Fruit fly (Drosophila melanogaster) whole organism, embryonic: ENCODE results near the gene CG16749.
A peak's percentile ranks its signal among the peaks of the same experiment; 100 is the strongest.

Source experiments
- CG11696 ChIP-seq: fragments of 200-800 bp; sonication (Bioruptor generic); IDR thresholded peaks from 2 replicates; pipeline ENCODE4 v1.3.6; 2022; ENCODE audit warnings: missing biosample characterization, missing genetic modification characterization
- CG13624 ChIP-seq: fragments of 200-800 bp; sonication (Bioruptor generic); optimal IDR thresholded peaks from 2 replicates; lab custom pipeline; 2016; ENCODE audit warnings: missing biosample characterization, missing genetic modification characterization
- CG14710 ChIP-seq: fragments of 200-800 bp; sonication (Bioruptor generic); optimal IDR thresholded peaks from 3 replicates; lab custom pipeline; 2019; ENCODE audit warnings: missing biosample characterization, mild to moderate bottlenecking, missing genetic modification characterization, moderate library complexity
- CG15269 ChIP-seq: fragments of 200-800 bp; sonication (Bioruptor generic); optimal IDR thresholded peaks from 2 replicates; lab custom pipeline; 2018; ENCODE audit warnings: missing biosample characterization, mild to moderate bottlenecking, missing genetic modification characterization, moderate library complexity
- CG1603 ChIP-seq: fragments of 200-800 bp; sonication (Bioruptor generic); optimal IDR thresholded peaks from 2 replicates; lab custom pipeline; 2019; ENCODE audit warnings: missing biosample characterization, mild to moderate bottlenecking, missing genetic modification characterization, moderate library complexity
- CG17568 ChIP-seq: fragments of 200-800 bp; sonication (Bioruptor generic); optimal IDR thresholded peaks from 2 replicates; lab custom pipeline; 2018; ENCODE audit warnings: missing biosample characterization, mild to moderate bottlenecking, missing genetic modification characterization, moderate library complexity
- CG2199 ChIP-seq: fragments of 200-800 bp; sonication (Bioruptor generic); IDR thresholded peaks from 3 replicates; pipeline ENCODE4 v1.3.6; 2022; ENCODE audit warnings: missing biosample characterization, missing genetic modification characterization
- CG32532 ChIP-seq: fragments of 200-800 bp; sonication (Bioruptor generic); IDR thresholded peaks from 2 replicates; pipeline ENCODE4 v1.3.6; 2022; ENCODE audit warnings: missing biosample characterization, missing genetic modification characterization
- CG33213 ChIP-seq: fragments of 200-800 bp; sonication (Bioruptor generic); optimal IDR thresholded peaks from 3 replicates; lab custom pipeline; 2016; ENCODE audit warnings: missing biosample characterization, missing genetic modification characterization
- CG4404 ChIP-seq: fragments of 200-800 bp; sonication (Bioruptor generic); IDR thresholded peaks from 2 replicates; pipeline ENCODE4 v1.3.6; 2022; ENCODE audit warnings: missing biosample characterization, missing genetic modification characterization
- CG5245 ChIP-seq: fragments of 200-800 bp; sonication (Bioruptor generic); optimal IDR thresholded peaks from 3 replicates; lab custom pipeline; 2016; ENCODE audit warnings: missing biosample characterization, missing genetic modification characterization
- CG6272 ChIP-seq: fragments of 200-800 bp; sonication (Bioruptor generic); IDR thresholded peaks from 2 replicates; pipeline ENCODE4 v1.3.6; 2022; ENCODE audit warnings: missing biosample characterization, missing genetic modification characterization
- CG6654 ChIP-seq: fragments of 200-800 bp; sonication (Bioruptor generic); optimal IDR thresholded peaks from 2 replicates; lab custom pipeline; 2017; ENCODE audit warnings: missing biosample characterization, mild to moderate bottlenecking, missing genetic modification characterization
- CG7786 ChIP-seq: fragments of 200-800 bp; sonication (Bioruptor generic); optimal IDR thresholded peaks from 2 replicates; lab custom pipeline; 2016; ENCODE audit warnings: missing biosample characterization, missing genetic modification characterization
- CG7963 ChIP-seq: fragments of 200-800 bp; sonication (Bioruptor generic); IDR thresholded peaks from 3 replicates; pipeline ENCODE4 v1.3.6; 2022; ENCODE audit warnings: missing biosample characterization, missing genetic modification characterization; ENCODE audit not compliant: partially characterized antibody
- CG8478 ChIP-seq: fragments of >200 bp; optimal IDR thresholded peaks from 2 replicates; lab custom pipeline; 2018
- CG9437 ChIP-seq: fragments of 200-800 bp; sonication (Bioruptor generic); optimal IDR thresholded peaks from 2 replicates; lab custom pipeline; 2018; ENCODE audit warnings: missing biosample characterization, mild to moderate bottlenecking, missing genetic modification characterization
- CG9817 ChIP-seq: fragments of 200-800 bp; sonication (Bioruptor generic); optimal IDR thresholded peaks from 2 replicates; lab custom pipeline; 2018; ENCODE audit warnings: missing biosample characterization, mild to moderate bottlenecking, missing genetic modification characterization, moderate library complexity
- Camta ChIP-seq: fragments of 200-800 bp; sonication (Bioruptor generic); optimal IDR thresholded peaks from 2 replicates; lab custom pipeline; 2016; ENCODE audit warnings: missing biosample characterization, missing genetic modification characterization
- Dbx ChIP-seq: fragments of 200-800 bp; sonication (Bioruptor generic); IDR thresholded peaks from 3 replicates; pipeline ENCODE4 v1.3.6; 2022; ENCODE audit warnings: missing biosample characterization, missing genetic modification characterization
- Drgx ChIP-seq: fragments of 200-800 bp; sonication (Bioruptor generic); IDR thresholded peaks from 2 replicates; pipeline ENCODE4 v1.3.6; 2022; ENCODE audit warnings: missing biosample characterization, missing genetic modification characterization
- ERR ChIP-seq: fragments of 200-800 bp; sonication (Bioruptor generic); optimal IDR thresholded peaks from 2 replicates; lab custom pipeline; 2016; ENCODE audit warnings: missing biosample characterization, missing genetic modification characterization
- GATAe ChIP-seq: fragments of 200-800 bp; sonication (Bioruptor generic); conservative IDR thresholded peaks from 2 replicates; pipeline ENCODE4 v1.3.6; 2022; ENCODE audit warnings: missing biosample characterization, missing genetic modification characterization
- Hsf ChIP-seq: fragments of 200-800 bp; sonication (Bioruptor generic); optimal IDR thresholded peaks from 3 replicates; lab custom pipeline; 2016; ENCODE audit warnings: missing biosample characterization, missing genetic modification characterization
- Mrtf ChIP-seq: fragments of 200-800 bp; sonication (Bioruptor generic); IDR thresholded peaks from 3 replicates; pipeline ENCODE4 v1.3.6; 2022; ENCODE audit warnings: missing biosample characterization, missing genetic modification characterization
- Myb ChIP-seq: fragments of 200-800 bp; sonication (Bioruptor generic); optimal IDR thresholded peaks from 2 replicates; lab custom pipeline; 2016; ENCODE audit warnings: missing biosample characterization, missing genetic modification characterization
- Ravus ChIP-seq: fragments of 200-800 bp; sonication (Bioruptor generic); IDR thresholded peaks from 2 replicates; pipeline ENCODE4 v1.3.6; 2022; ENCODE audit warnings: missing biosample characterization, missing genetic modification characterization
- TFAM ChIP-seq: fragments of 200-800 bp; sonication (Bioruptor generic); optimal IDR thresholded peaks from 2 replicates; lab custom pipeline; 2017; ENCODE audit warnings: missing biosample characterization, missing genetic modification characterization, inconsistent platforms
- amos ChIP-seq: fragments of 200-800 bp; sonication (Bioruptor generic); IDR thresholded peaks from 2 replicates; pipeline ENCODE4 v1.3.6; 2022; ENCODE audit warnings: missing biosample characterization, missing genetic modification characterization; ENCODE audit not compliant: partially characterized antibody
- ara ChIP-seq: fragments of 200-800 bp; sonication (Bioruptor generic); IDR thresholded peaks from 2 replicates; pipeline ENCODE4 v1.3.6; 2022; ENCODE audit warnings: missing biosample characterization, missing genetic modification characterization
- cad ChIP-seq: fragments of >200 bp; optimal IDR thresholded peaks from 2 replicates; lab custom pipeline; 2017; ENCODE audit warnings: missing biosample characterization, missing genetic modification characterization
- chn ChIP-seq: fragments of 200-800 bp; sonication (Bioruptor generic); optimal IDR thresholded peaks from 2 replicates; lab custom pipeline; 2016; ENCODE audit warnings: missing biosample characterization, missing genetic modification characterization
- cwo ChIP-seq: fragments of 200-800 bp; sonication (Bioruptor generic); optimal IDR thresholded peaks from 3 replicates; lab custom pipeline; 2017; ENCODE audit warnings: missing biosample characterization, missing genetic modification characterization, mild to moderate bottlenecking, moderate library complexity, missing genetic modification reagents
- exex ChIP-seq: fragments of 200-800 bp; sonication (Bioruptor generic); optimal IDR thresholded peaks from 4 replicates; lab custom pipeline; 2018; ENCODE audit warnings: missing biosample characterization, mild to moderate bottlenecking, missing genetic modification characterization, moderate library complexity
- gem ChIP-seq: fragments of 200-800 bp; sonication (Bioruptor generic); optimal IDR thresholded peaks from 2 replicates; lab custom pipeline; 2019; ENCODE audit warnings: missing biosample characterization, mild to moderate bottlenecking, missing genetic modification characterization, moderate library complexity
- grn ChIP-seq: fragments of 200-800 bp; sonication (Bioruptor generic); optimal IDR thresholded peaks from 3 replicates; lab custom pipeline; 2017; ENCODE audit warnings: missing biosample characterization, missing genetic modification characterization
- hkb ChIP-seq, 2 experiments: fragments of 200-800 bp in 1 of 2; fragments of >200 bp in 1 of 2; sonication (Bioruptor generic) in 1 of 2; IDR thresholded peaks in 1 of 2; optimal IDR thresholded peaks in 1 of 2; 2 replicates each; pipeline versions ENCODE4 v1.3.6 to Lab custom; 2017 to 2022; ENCODE audit warnings: missing biosample characterization in 1 of 2, missing genetic modification characterization in 1 of 2
- nom ChIP-seq: fragments of 200-800 bp; sonication (Bioruptor generic); optimal IDR thresholded peaks from 2 replicates; lab custom pipeline; 2017; ENCODE audit warnings: missing biosample characterization, missing genetic modification characterization, mild to moderate bottlenecking, moderate library complexity, missing genetic modification reagents
- odd ChIP-seq: fragments of 200-800 bp; sonication (Bioruptor generic); optimal IDR thresholded peaks from 2 replicates; lab custom pipeline; 2017; ENCODE audit warnings: missing biosample characterization, mild to moderate bottlenecking, missing genetic modification characterization
- pb ChIP-seq: fragments of 200-800 bp; sonication (Bioruptor generic); optimal IDR thresholded peaks from 3 replicates; lab custom pipeline; 2016; ENCODE audit warnings: missing biosample characterization, missing genetic modification characterization
- sim ChIP-seq: fragments of 200-800 bp; sonication (Bioruptor generic); IDR thresholded peaks from 2 replicates; pipeline ENCODE4 v1.3.6; 2022; ENCODE audit warnings: missing biosample characterization, missing genetic modification characterization
- sr ChIP-seq: fragments of 200-800 bp; sonication (Bioruptor generic); IDR thresholded peaks from 3 replicates; pipeline ENCODE4 v1.3.6; 2022; ENCODE audit warnings: missing biosample characterization, missing genetic modification characterization
- sug ChIP-seq: fragments of 200-800 bp; optimal IDR thresholded peaks from 2 replicates; lab custom pipeline; 2019; ENCODE audit warnings: missing biosample characterization, mild to moderate bottlenecking, missing genetic modification characterization, moderate library complexity
- trem ChIP-seq: fragments of 200-800 bp; optimal IDR thresholded peaks from 3 replicates; lab custom pipeline; 2019; ENCODE audit warnings: missing biosample characterization, mild to moderate bottlenecking, missing genetic modification characterization, moderate library complexity
- tx ChIP-seq: fragments of 200-800 bp; sonication (Bioruptor generic); optimal IDR thresholded peaks from 2 replicates; lab custom pipeline; 2016; ENCODE audit warnings: missing biosample characterization, missing genetic modification characterization
- zfh1 ChIP-seq: fragments of 200-800 bp; sonication (Bioruptor generic); IDR thresholded peaks from 3 replicates; pipeline ENCODE4 v1.3.6; 2022; ENCODE audit warnings: missing biosample characterization, missing genetic modification characterization

The CG16749 gene

DNA sequence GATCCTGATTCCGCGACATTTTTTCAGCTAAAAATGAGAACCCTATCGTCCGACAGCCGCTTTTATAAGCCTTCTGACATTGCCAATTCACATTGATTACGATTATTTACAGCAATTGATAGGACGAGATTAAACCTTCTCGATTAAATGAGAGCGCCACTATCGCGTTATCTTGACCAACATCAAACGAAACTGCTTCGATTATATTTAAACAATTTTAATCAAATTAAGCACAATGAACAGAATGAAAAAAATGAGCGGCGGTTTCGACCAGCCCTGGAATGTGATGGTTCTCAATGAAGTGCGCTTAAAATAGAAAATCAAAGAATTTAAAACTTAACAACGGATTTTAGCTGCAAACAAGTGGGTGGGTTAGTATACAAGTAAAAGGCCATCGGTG, at the start of gene CG16749:
CG16749 (minus strand) TSS at position 25 of the 400 bp plus-strand sequence.
- TF ChIP-seq grn (GFP tag; lab: Kevin White, UChicago) (peak; percentile 21), hkb (optimal IDR thresholded peaks at IDR 0.05; lab: Kevin White, UChicago) (peak; percentile 33), hkb (GFP tag; IDR thresholded peaks at IDR 0.05; lab: Robert Waterston, UW) (no peak), sug (tag; lab: Kevin White, UChicago) (peak; percentile 10), GATAe (GFP tag; lab: Robert Waterston, UW) (peak; percentile 26; the same call in 1 of the 2 replicates), odd (GFP tag; lab: Kevin White, UChicago) (no peak), exex (peak; percentile 93)

DNA sequence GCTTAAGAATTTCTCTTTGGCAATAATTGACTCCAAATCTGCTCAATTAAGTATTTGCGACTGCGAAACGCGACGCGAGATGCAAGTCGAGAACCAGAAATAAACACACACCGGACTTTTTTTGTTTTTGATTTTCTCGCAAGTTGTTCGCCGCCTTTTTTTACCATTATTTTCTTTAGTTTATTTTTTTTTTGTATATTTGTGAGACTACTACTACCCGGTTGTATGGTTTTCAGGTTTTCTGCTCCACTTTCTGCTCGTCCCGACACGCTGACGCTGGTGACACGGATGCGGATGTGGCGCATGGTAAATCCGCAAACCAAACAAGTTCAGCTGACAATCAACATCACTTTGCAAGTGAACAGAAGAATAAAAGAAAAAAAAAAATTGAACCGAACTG, 49.3 kb upstream of the CG16749 start:
- TF ChIP-seq CG14710 (tag; lab: Kevin White, UChicago) (no peak), nom (GFP tag; lab: Kevin White, UChicago) (peak; percentile 86)

DNA sequence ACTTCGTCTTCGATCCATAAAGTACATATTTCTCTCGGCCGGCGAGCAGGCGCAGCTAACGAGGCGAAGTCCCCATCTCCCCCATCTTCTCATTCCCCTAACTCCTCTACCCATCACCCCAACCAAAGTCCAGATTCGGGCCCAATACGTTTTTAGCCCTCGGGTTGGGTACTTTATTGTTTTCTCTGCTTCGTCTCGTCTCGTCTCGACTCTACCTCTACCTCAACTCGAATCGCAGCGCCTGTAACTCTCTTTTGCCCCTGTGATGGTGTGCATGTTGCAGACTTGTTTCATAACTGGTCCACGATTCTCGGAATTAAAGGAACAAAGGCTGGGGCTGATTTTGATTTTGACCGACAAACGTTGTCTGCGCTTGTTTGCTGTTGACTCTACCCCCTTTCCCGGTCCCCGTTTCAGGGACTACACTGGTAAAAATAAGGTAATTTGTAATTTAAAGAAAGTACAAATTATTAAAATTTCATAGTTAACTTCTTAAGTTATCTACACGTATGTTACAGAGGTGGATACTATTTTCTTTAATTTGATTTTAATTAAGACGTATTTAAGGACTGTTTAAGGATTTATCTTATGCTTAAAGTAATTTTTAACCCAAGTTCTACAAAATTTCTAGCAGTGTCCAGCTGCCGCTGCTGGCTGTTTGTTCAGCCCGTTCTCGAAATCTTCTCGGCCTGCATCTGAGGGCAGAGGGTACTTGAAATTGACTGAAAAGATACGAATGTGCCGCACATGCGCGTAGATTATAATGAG, 47.1 kb upstream of the CG16749 start:
- no peak for TF ChIP-seq sim
- TF ChIP-seq CG33213: peak; percentile 15
- no peak for TF ChIP-seq Mrtf
- no peak for TF ChIP-seq CG32532 (GFP tag; lab: Robert Waterston, UW)
- no peak for TF ChIP-seq CG8478
- TF ChIP-seq CG7786: no peak
- no peak for TF ChIP-seq CG9817 (tag; lab: Kevin White, UChicago)
- peak; percentile 85 for TF ChIP-seq trem (tag; lab: Kevin White, UChicago)
- TF ChIP-seq CG6654 (GFP tag; lab: Kevin White, UChicago): no peak
- no peak for TF ChIP-seq cad
- TF ChIP-seq gem (tag; lab: Kevin White, UChicago): peak; percentile 83
- peak; percentile 14 for TF ChIP-seq CG15269 (tag; lab: Kevin White, UChicago)
- TF ChIP-seq cwo (GFP tag; lab: Kevin White, UChicago): no peak
- TF ChIP-seq ERR (GFP tag; lab: Kevin White, UChicago): no peak
- TF ChIP-seq Myb: no peak
- no peak for TF ChIP-seq tx (GFP tag; lab: Kevin White, UChicago)
- TF ChIP-seq pb (GFP tag; lab: Kevin White, UChicago): no peak
- TF ChIP-seq Drgx: peak; percentile 40
- TF ChIP-seq chn: peak; percentile 9
- TF ChIP-seq ara (GFP tag; lab: Robert Waterston, UW): peak; percentile 56; the same call in 1 of the 2 replicates
- TF ChIP-seq TFAM (GFP tag; lab: Kevin White, UChicago): peak; percentile 29
- no peak for TF ChIP-seq Hsf (GFP tag; lab: Kevin White, UChicago)
- peak; percentile 80 for TF ChIP-seq CG4404 (GFP tag; lab: Robert Waterston, UW)
- no peak for TF ChIP-seq CG7963
- peak; percentile 7 for TF ChIP-seq CG13624 (GFP tag; lab: Kevin White, UChicago)
- TF ChIP-seq CG5245 (GFP tag; lab: Kevin White, UChicago): peak; percentile 38
- no peak for TF ChIP-seq CG9437 (GFP tag; lab: Kevin White, UChicago)
- TF ChIP-seq CG11696: no peak
- peak; percentile 47 for TF ChIP-seq Camta
- peak; percentile 51 for TF ChIP-seq CG1603 (tag; lab: Kevin White, UChicago)
- TF ChIP-seq amos (GFP tag; lab: Robert Waterston, UW): no peak
- TF ChIP-seq CG2199: no peak
- TF ChIP-seq Ravus (GFP tag; lab: Robert Waterston, UW): no peak
- TF ChIP-seq sr (GFP tag; lab: Robert Waterston, UW): no peak
- TF ChIP-seq CG6272 (GFP tag; lab: Robert Waterston, UW): 0 out of 2 replicates have a peak, but pooled peaks have one; percentile 7
- peak; percentile 42; the same call in 1 of the 3 replicates for TF ChIP-seq zfh1 (GFP tag; lab: Robert Waterston, UW)
- TF ChIP-seq hkb (optimal IDR thresholded peaks at IDR 0.05; lab: Kevin White, UChicago): no peak
- peak; percentile 24; the same call in 1 of the 2 replicates for TF ChIP-seq hkb (GFP tag; IDR thresholded peaks at IDR 0.05; lab: Robert Waterston, UW)
- peak; percentile 0 for TF ChIP-seq CG17568
- TF ChIP-seq Dbx (GFP tag; lab: Robert Waterston, UW): no peak
